Fruit fly (Drosophila melanogaster) whole organism, prepupa: ENCODE results near the gene CG14423.
A peak's percentile ranks its signal among the peaks of the same experiment; 100 is the strongest.

Source experiments
- CG10631 ChIP-seq: fragments of 200-800 bp; sonication (Bioruptor generic); optimal IDR thresholded peaks from 2 replicates; lab custom pipeline; 2016; ENCODE audit warnings: missing biosample characterization, missing genetic modification characterization
- CG31627 ChIP-seq: fragments of 200-800 bp; sonication (Bioruptor generic); optimal IDR thresholded peaks from 3 replicates; lab custom pipeline; 2016; ENCODE audit warnings: missing biosample characterization, missing genetic modification characterization
- CG32006 ChIP-seq: fragments of 200-800 bp; sonication (Bioruptor generic); optimal IDR thresholded peaks from 3 replicates; lab custom pipeline; 2017; ENCODE audit warnings: missing biosample characterization, mild to moderate bottlenecking, missing genetic modification characterization
- CG6792 ChIP-seq: fragments of 200-800 bp; sonication (Bioruptor generic); optimal IDR thresholded peaks from 3 replicates; lab custom pipeline; 2016; ENCODE audit warnings: missing biosample characterization, missing genetic modification characterization
- Eip78C ChIP-seq: fragments of 200-800 bp; sonication (Bioruptor generic); peaks from one replicate; lab custom pipeline; 2016; ENCODE audit warnings: missing biosample characterization, missing genetic modification characterization
- Eip93F ChIP-seq: fragments of 200-800 bp; sonication (Bioruptor generic); optimal IDR thresholded peaks from 2 replicates; lab custom pipeline; 2016; ENCODE audit warnings: missing biosample characterization, mild to moderate bottlenecking, missing genetic modification characterization
- Lpt ChIP-seq: fragments of 200-800 bp; sonication (Bioruptor generic); optimal IDR thresholded peaks from 3 replicates; lab custom pipeline; 2016; ENCODE audit warnings: missing biosample characterization, missing genetic modification characterization
- achi ChIP-seq: fragments of 200-800 bp; sonication (Bioruptor generic); optimal IDR thresholded peaks from 3 replicates; lab custom pipeline; 2016; ENCODE audit warnings: missing biosample characterization, missing genetic modification characterization
- cyc ChIP-seq: fragments of 200-800 bp; sonication (Bioruptor generic); optimal IDR thresholded peaks from 3 replicates; lab custom pipeline; 2016; ENCODE audit warnings: missing biosample characterization, missing genetic modification characterization

Gene CG14423

DNA sequence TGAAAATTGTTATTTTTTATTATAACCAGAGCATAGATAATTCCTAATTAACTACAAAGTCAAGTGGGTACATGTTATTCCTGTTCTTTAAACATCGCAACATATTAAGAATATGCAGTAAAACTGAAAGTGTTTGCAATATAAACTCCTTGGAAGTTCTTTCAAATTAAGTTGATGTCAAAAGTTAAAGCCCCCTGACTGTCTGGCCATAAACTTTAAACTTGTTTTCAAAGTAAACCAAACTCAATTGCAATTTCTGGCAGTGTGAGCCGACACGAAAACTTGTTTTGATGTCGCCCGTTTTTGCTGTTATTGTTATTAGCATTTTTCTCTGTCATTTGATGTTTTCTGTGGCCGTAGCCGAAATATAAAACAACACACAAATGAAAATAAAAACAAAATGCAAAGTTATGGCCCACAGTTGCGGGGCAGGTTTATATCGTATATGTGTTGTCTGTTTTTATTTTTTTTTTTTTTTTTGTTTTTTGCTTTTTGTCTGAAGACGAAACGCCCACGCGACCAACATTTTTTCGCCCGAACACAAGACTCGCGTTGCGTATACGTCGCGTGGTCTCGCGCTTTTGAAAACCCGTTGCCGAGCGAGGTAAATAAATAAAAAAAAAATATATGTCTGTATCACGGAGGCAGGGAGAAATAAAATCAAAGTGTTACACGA lies 48.0 kb downstream of the CG14423 start (continued):
- TF ChIP-seq CG32006 (GFP tag; lab: Kevin White, UChicago) (peak; percentile 33), CG31627 (GFP tag; lab: Kevin White, UChicago) (no peak), CG6792 (GFP tag; lab: Kevin White, UChicago) (no peak), CG10631 (GFP tag; lab: Kevin White, UChicago) (no peak), cyc (GFP tag; lab: Kevin White, UChicago) (no peak), Eip93F (GFP tag; lab: Kevin White, UChicago) (no peak), achi (GFP tag; lab: Kevin White, UChicago) (peak; percentile 8), Eip78C (peak; percentile 76), Lpt (peak; percentile 23)
